Fruit fly (Drosophila melanogaster): ENCODE data around the gene CG43339.

DNA sequence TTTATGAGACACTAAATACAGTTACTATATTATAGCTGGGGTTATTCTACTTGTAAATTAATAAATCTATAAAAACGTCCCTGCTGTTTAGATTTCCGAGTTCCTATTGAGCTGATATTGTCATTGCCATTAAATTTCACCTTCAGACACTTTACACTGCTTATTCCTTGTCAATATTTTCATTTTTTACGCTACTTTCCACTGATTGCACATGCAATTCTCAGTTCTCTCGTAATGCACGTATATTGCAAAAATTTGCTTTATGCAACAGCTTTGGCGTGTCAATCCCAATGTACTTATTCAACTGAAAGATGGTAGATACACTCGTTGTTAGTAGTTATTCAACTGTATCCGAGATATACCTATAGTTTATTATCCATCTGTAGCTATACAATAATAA is 40.7 kb downstream of the CG43339 start:
- TF ChIP-seq psq (optimal IDR thresholded peaks at IDR 0.05) (no peak), CG8478 (optimal IDR thresholded peaks at IDR 0.05) (no peak), usp (GFP tag; optimal IDR thresholded peaks at IDR 0.05) (no peak), EcR (GFP tag; optimal IDR thresholded peaks at IDR 0.05) (no peak), pan (optimal IDR thresholded peaks at IDR 0.05) (no peak)

All from whole organism.